Fruit fly (Drosophila melanogaster) whole organism, pupa: ENCODE measurements around the gene Srg1.

Experiments
- CG10348 ChIP-seq: fragments of 200-800 bp; sonication (Bioruptor generic); IDR thresholded peaks from 2 replicates; pipeline ENCODE4 v1.3.6; 2022; ENCODE audit warnings: missing biosample characterization, missing genetic modification characterization
- CG12605 ChIP-seq: fragments of 200-800 bp; sonication (Bioruptor generic); IDR thresholded peaks from 2 replicates; pipeline ENCODE4 v1.3.6; 2022; ENCODE audit warnings: missing biosample characterization, missing genetic modification characterization
- CG13204 ChIP-seq: fragments of 200-800 bp; sonication (Bioruptor generic); optimal IDR thresholded peaks from 2 replicates; lab custom pipeline; 2018; ENCODE audit warnings: missing biosample characterization, mild to moderate bottlenecking, missing genetic modification characterization, moderate library complexity
- CG14655 ChIP-seq: fragments of 200-800 bp; sonication (Bioruptor generic); optimal IDR thresholded peaks from 3 replicates; lab custom pipeline; 2017; ENCODE audit warnings: mild to moderate bottlenecking, missing biosample characterization, missing genetic modification reagents, missing genetic modification characterization
- CG15710 ChIP-seq: fragments of 200-800 bp; sonication (Bioruptor generic); optimal IDR thresholded peaks from 2 replicates; lab custom pipeline; 2018; ENCODE audit warnings: missing biosample characterization, mild to moderate bottlenecking, missing genetic modification characterization, moderate library complexity
- CG17806 ChIP-seq: fragments of 200-800 bp; sonication (Bioruptor generic); optimal IDR thresholded peaks from 2 replicates; lab custom pipeline; 2018; ENCODE audit warnings: missing biosample characterization, mild to moderate bottlenecking, missing genetic modification characterization, moderate library complexity
- CG32121 ChIP-seq: fragments of 200-800 bp; sonication (Bioruptor generic); IDR thresholded peaks from 2 replicates; pipeline ENCODE4 v1.3.6; 2022; ENCODE audit warnings: missing biosample characterization, missing genetic modification characterization
- CG34367 ChIP-seq: fragments of 200-800 bp; sonication (Bioruptor generic); optimal IDR thresholded peaks from 2 replicates; lab custom pipeline; 2018; ENCODE audit warnings: missing biosample characterization, mild to moderate bottlenecking, missing genetic modification characterization
- CG4496 ChIP-seq: fragments of 200-800 bp; sonication (Bioruptor generic); IDR thresholded peaks from 3 replicates; pipeline ENCODE4 v1.3.6; 2022; ENCODE audit warnings: missing biosample characterization, missing genetic modification characterization
- CG8159 ChIP-seq: fragments of 200-800 bp; sonication (Bioruptor generic); optimal IDR thresholded peaks from 3 replicates; lab custom pipeline; 2018; ENCODE audit warnings: missing biosample characterization, mild to moderate bottlenecking, missing genetic modification characterization, moderate library complexity
- CG8301 ChIP-seq: fragments of 200-800 bp; sonication (Bioruptor generic); optimal IDR thresholded peaks from 2 replicates; lab custom pipeline; 2018; ENCODE audit warnings: missing biosample characterization, mild to moderate bottlenecking, missing genetic modification characterization
- CG9948 ChIP-seq: fragments of 200-800 bp; sonication (Bioruptor generic); optimal IDR thresholded peaks from 2 replicates; lab custom pipeline; 2018; ENCODE audit warnings: missing biosample characterization, mild to moderate bottlenecking, missing genetic modification characterization, moderate library complexity
- D1 ChIP-seq: fragments of 200-800 bp; sonication (Bioruptor generic); optimal IDR thresholded peaks from 2 replicates; lab custom pipeline; 2018; ENCODE audit warnings: missing biosample characterization, mild to moderate bottlenecking, missing genetic modification characterization, moderate library complexity
- EcR ChIP-seq: fragments of 200-800 bp; sonication (Bioruptor generic); optimal IDR thresholded peaks from 3 replicates; lab custom pipeline; 2019; ENCODE audit warnings: missing biosample characterization, missing genetic modification characterization, mild to moderate bottlenecking, moderate library complexity, missing genetic modification reagents
- Ets98B ChIP-seq: fragments of 200-800 bp; sonication (Bioruptor generic); IDR thresholded peaks from 2 replicates; pipeline ENCODE4 v1.3.6; 2022; ENCODE audit warnings: missing biosample characterization, missing genetic modification characterization
- Pif1A ChIP-seq: fragments of 200-800 bp; sonication (Bioruptor generic); optimal IDR thresholded peaks from 3 replicates; lab custom pipeline; 2016; ENCODE audit warnings: missing biosample characterization, missing genetic modification characterization
- Pif1B ChIP-seq: fragments of 200-800 bp; sonication (Bioruptor generic); optimal IDR thresholded peaks from 3 replicates; lab custom pipeline; 2016; ENCODE audit warnings: missing biosample characterization, missing genetic modification characterization
- Snoo ChIP-seq: fragments of 200-800 bp; sonication (Bioruptor generic); optimal IDR thresholded peaks from 3 replicates; lab custom pipeline; 2017; ENCODE audit warnings: missing biosample characterization, mild to moderate bottlenecking, missing genetic modification characterization, inconsistent platforms
- fd96Ca ChIP-seq: fragments of 200-800 bp; sonication (Bioruptor generic); IDR thresholded peaks from 3 replicates; pipeline ENCODE4 v1.3.6; 2022; ENCODE audit warnings: missing biosample characterization, missing genetic modification characterization
- gl ChIP-seq: fragments of 200-800 bp; sonication (Bioruptor generic); optimal IDR thresholded peaks from 2 replicates; lab custom pipeline; 2018; ENCODE audit warnings: missing biosample characterization, mild to moderate bottlenecking, missing genetic modification characterization
- rn ChIP-seq: fragments of 200-800 bp; sonication (Bioruptor generic); IDR thresholded peaks from 2 replicates; pipeline ENCODE4 v1.3.6; 2022; ENCODE audit warnings: missing biosample characterization, missing genetic modification characterization

Srg1 gene

dm6 chr3R:24857459-24857858, 7.1 kb downstream of the Srg1 start, which contains the start of gene CAH4:
TSS of gene CAH4 (minus strand) at chr3R:24857559.
- TF ChIP-seq CG13204 (GFP tag; lab: Kevin White, UChicago) (no peak), CG4496 (GFP tag; lab: Robert Waterston, UW) (no peak), CG17806 (no peak), CG12605 (GFP tag; lab: Robert Waterston, UW) (no peak), CG9948 (tag; lab: Kevin White, UChicago) (no peak), Pif1A (GFP tag; lab: Kevin White, UChicago) (no peak), EcR (no peak), CG8301 (tag; lab: Kevin White, UChicago) (no peak), CG32121 (no peak), gl (tag; lab: Kevin White, UChicago) (no peak)
- TF ChIP-seq, all 21 proteins: peak for 0

- TF ChIP-seq CG32121 = 0 out of 2 replicates have a peak, but pooled peaks have one; percentile 27
- TF ChIP-seq CG13204 (GFP tag; lab: Kevin White, UChicago) = no peak
- TF ChIP-seq CG17806 = no peak
Observed at dm6 chr3R:24856143-24856542, 8.4 kb downstream of the Srg1 start, which contains the start of gene HDAC11. TSS of gene HDAC11 (minus strand) at chr3R:24856243.

- TF ChIP-seq Snoo (no peak), fd96Ca (GFP tag; lab: Robert Waterston, UW) (no peak), Pif1A (GFP tag; lab: Kevin White, UChicago) (no peak), CG15710 (tag; lab: Kevin White, UChicago) (no peak), EcR (no peak)
Observed at dm6 chr3R:24851429-24851828, 13.1 kb downstream of the Srg1 start, which contains the start of gene Nct. TSS of gene Nct (plus strand) at chr3R:24851601.

- no peak for TF ChIP-seq CG17806
- 0 out of 2 replicates have a peak, but pooled peaks have one; percentile 24 for TF ChIP-seq rn (GFP tag; lab: Robert Waterston, UW)
- no peak for TF ChIP-seq D1 (tag; lab: Kevin White, UChicago)
- no peak for TF ChIP-seq CG12605 (GFP tag; lab: Robert Waterston, UW)
- TF ChIP-seq Pif1A (GFP tag; lab: Kevin White, UChicago) = no peak
- no peak for TF ChIP-seq CG8159 (tag; lab: Kevin White, UChicago)
- TF ChIP-seq CG8301 (tag; lab: Kevin White, UChicago) = no peak
- TF ChIP-seq Pif1B (GFP tag; lab: Kevin White, UChicago) = no peak
- TF ChIP-seq CG4496 (GFP tag; lab: Robert Waterston, UW) = no peak
- TF ChIP-seq EcR = no peak
- no peak for TF ChIP-seq CG13204 (GFP tag; lab: Kevin White, UChicago)
- no peak for TF ChIP-seq CG10348 (GFP tag; lab: Robert Waterston, UW)
- peak; percentile 43; the same call in 1 of the 2 replicates for TF ChIP-seq Ets98B (GFP tag; lab: Robert Waterston, UW)
- no peak for TF ChIP-seq gl (tag; lab: Kevin White, UChicago)
- TF ChIP-seq Snoo = peak; percentile 30
- TF ChIP-seq CG34367 (tag; lab: Kevin White, UChicago) = no peak
- no peak for TF ChIP-seq CG15710 (tag; lab: Kevin White, UChicago)
- TF ChIP-seq, all 21 proteins: peak for 3
Observed at dm6 chr3R:24850420-24850819, 14.1 kb downstream of the Srg1 start, which contains the start of gene CG7006. TSS of gene CG7006 (plus strand) at chr3R:24850627.

dm6 chr3R:24845952-24846848, 18.3 kb downstream of the Srg1 start:
- TF ChIP-seq Pif1A (GFP tag; lab: Kevin White, UChicago) (no peak), Pif1B (GFP tag; lab: Kevin White, UChicago) (no peak), CG32121 (no peak), CG34367 (tag; lab: Kevin White, UChicago) (no peak), Snoo (no peak), Ets98B (GFP tag; lab: Robert Waterston, UW) (no peak), rn (GFP tag; lab: Robert Waterston, UW) (no peak), gl (tag; lab: Kevin White, UChicago) (no peak), CG12605 (GFP tag; lab: Robert Waterston, UW) (no peak), CG17806 (no peak), CG15710 (tag; lab: Kevin White, UChicago) (no peak), CG10348 (GFP tag; lab: Robert Waterston, UW) (no peak)

dm6 chr3R:24845148-24845547, 19.4 kb downstream of the Srg1 start:
- TF ChIP-seq CG8159 (tag; lab: Kevin White, UChicago) = no peak
- no peak for TF ChIP-seq CG13204 (GFP tag; lab: Kevin White, UChicago)
- TF ChIP-seq CG8301 (tag; lab: Kevin White, UChicago) = no peak
- TF ChIP-seq CG14655 = no peak
- TF ChIP-seq CG15710 (tag; lab: Kevin White, UChicago) = no peak
- no peak for TF ChIP-seq CG17806
- no peak for TF ChIP-seq CG9948 (tag; lab: Kevin White, UChicago)
- no peak for TF ChIP-seq gl (tag; lab: Kevin White, UChicago)
- TF ChIP-seq fd96Ca (GFP tag; lab: Robert Waterston, UW) = no peak
- no peak for TF ChIP-seq rn (GFP tag; lab: Robert Waterston, UW)
- TF ChIP-seq Pif1B (GFP tag; lab: Kevin White, UChicago) = no peak
- no peak for TF ChIP-seq Ets98B (GFP tag; lab: Robert Waterston, UW)
- TF ChIP-seq CG32121 = no peak
- no peak for TF ChIP-seq Snoo
- no peak for TF ChIP-seq CG34367 (tag; lab: Kevin White, UChicago)
